Fruit fly (Drosophila melanogaster): ENCODE measurements around the gene CG6171.

CG6171 gene

dm6 chr3R:15319912-15320746, 43.5 kb downstream of the CG6171 start, which contains the start of the genes CG6276 and CG44040 (continued):
- TF ChIP-seq H2.0 (GFP tag; IDR thresholded peaks at IDR 0.05) (peak; percentile 8; the same call in 1 of the 2 replicates), CG3281 (GFP tag; optimal IDR thresholded peaks at IDR 0.05) (peak; percentile 70), CG4424 (GFP tag; optimal IDR thresholded peaks at IDR 0.05) (peak; percentile 40), CG12236 (GFP tag; optimal IDR thresholded peaks at IDR 0.05) (no peak), B-H1 (GFP tag; IDR thresholded peaks at IDR 0.05) (no peak; the same call in 2 of the 3 replicates), mld (GFP tag; IDR thresholded peaks at IDR 0.05; ENCODE audit: partially characterized antibody) (no peak), Awh (GFP tag; IDR thresholded peaks at IDR 0.05) (peak; percentile 39; the same call in 1 of the 2 replicates), trh (GFP tag; optimal IDR thresholded peaks at IDR 0.05) (no peak), Ravus (GFP tag; IDR thresholded peaks at IDR 0.05) (no peak), tup (GFP tag; optimal IDR thresholded peaks at IDR 0.05) (no peak), Deaf1 (tag; optimal IDR thresholded peaks at IDR 0.05) (no peak), Pdp1 (GFP tag; optimal IDR thresholded peaks at IDR 0.05) (peak; percentile 34 to 48), Drgx (GFP tag; IDR thresholded peaks at IDR 0.05) (peak; percentile 64), Sry-β (GFP tag; optimal IDR thresholded peaks at IDR 0.05) (no peak), wdn (GFP tag; IDR thresholded peaks at IDR 0.05) (no peak), CG8478 (optimal IDR thresholded peaks at IDR 0.05) (no peak), Chrac-16 (GFP tag; optimal IDR thresholded peaks at IDR 0.05) (no peak), CG14860 (GFP tag; IDR thresholded peaks at IDR 0.05; ENCODE audit: partially characterized antibody) (no peak), CG15073 (GFP tag; optimal IDR thresholded peaks at IDR 0.05) (no peak), CG15601 (tag; optimal IDR thresholded peaks at IDR 0.05) (peak; percentile 10), ssp (GFP tag; IDR thresholded peaks at IDR 0.05) (no peak), org-1 (GFP tag; optimal IDR thresholded peaks at IDR 0.05) (peak; percentile 13), CG13424 (tag; optimal IDR thresholded peaks at IDR 0.05) (peak; percentile 55), Camta (GFP tag; optimal IDR thresholded peaks at IDR 0.05) (peak; percentile 50), crol (GFP tag; IDR thresholded peaks at IDR 0.05) (no peak), pzg (GFP tag; optimal IDR thresholded peaks at IDR 0.05) (peak; percentile 28), CG9215 (GFP tag; IDR thresholded peaks at IDR 0.05) (peak; percentile 46; the same call in 1 of the 2 replicates), zen2 (GFP tag; IDR thresholded peaks at IDR 0.05; ENCODE audit: partially characterized antibody) (no peak), Abd-B (GFP tag; optimal IDR thresholded peaks at IDR 0.05) (no peak), bab2 (GFP tag; optimal IDR thresholded peaks at IDR 0.05) (peak; percentile 24), Side (GFP tag; optimal IDR thresholded peaks at IDR 0.05) (peak; percentile 6), stwl (tag; optimal IDR thresholded peaks at IDR 0.05) (peak; percentile 40), shn (GFP tag; optimal IDR thresholded peaks at IDR 0.05) (no peak), gem (tag; optimal IDR thresholded peaks at IDR 0.05) (peak; percentile 64), CG12299 (tag; optimal IDR thresholded peaks at IDR 0.05) (peak; percentile 56), CG8281 (tag; optimal IDR thresholded peaks at IDR 0.05) (peak; percentile 38), CG12219 (GFP tag; optimal IDR thresholded peaks at IDR 0.05) (peak; percentile 22), sim (GFP tag; IDR thresholded peaks at IDR 0.05) (no peak), Ets97D (GFP tag; optimal IDR thresholded peaks at IDR 0.05) (peak; percentile 28), CG8388 (GFP tag; optimal IDR thresholded peaks at IDR 0.05) (peak; percentile 32), slbo (GFP tag; IDR thresholded peaks at IDR 0.05) (peak; percentile 59), BtbVII (GFP tag; optimal IDR thresholded peaks at IDR 0.05) (peak; percentile 65), CG10209 (GFP tag; optimal IDR thresholded peaks at IDR 0.05) (peak; percentile 43), CG32532 (GFP tag; IDR thresholded peaks at IDR 0.05) (peak; percentile 68), Doc2 (GFP tag; IDR thresholded peaks at IDR 0.05) (no peak), CrebB (tag; optimal IDR thresholded peaks at IDR 0.05) (no peak), Bteb2 (GFP tag; optimal IDR thresholded peaks at IDR 0.05) (no peak), CG10366 (GFP tag; IDR thresholded peaks at IDR 0.05) (no peak), gro (GFP tag; optimal IDR thresholded peaks at IDR 0.05) (peak; percentile 37), ro (GFP tag; IDR thresholded peaks at IDR 0.05) (0 out of 2 replicates have a peak, but pooled peaks have one; percentile 20)

Measured in whole organism, embryonic.